Fruit fly (Drosophila melanogaster) whole organism, embryonic: ENCODE measurements around the gene CG4041.

ENCODE experiments used
- CG12236 ChIP-seq: fragments of 200-800 bp; sonication (Bioruptor generic); optimal IDR thresholded peaks from 2 replicates; lab custom pipeline; 2016; ENCODE audit warnings: missing biosample characterization, missing genetic modification characterization
- CG3995 ChIP-seq: fragments of 200-800 bp; sonication (Bioruptor generic); optimal IDR thresholded peaks from 3 replicates; lab custom pipeline; 2016; ENCODE audit warnings: missing biosample characterization, missing genetic modification characterization

dm6 chrX:4909938-4910778 lies 8.1 kb downstream of the CG4041 start:
- peak; percentile 99 for TF ChIP-seq CG12236 (GFP tag; lab: Kevin White, UChicago)
- TF ChIP-seq CG3995 (GFP tag; lab: Kevin White, UChicago) = peak; percentile 91
